Worm (Caenorhabditis elegans) whole organism, late embryonic: Measurements from ENCODE around the gene C30F2.5.

Experiments used
- K09A11.1 ChIP-seq: sonication (generic microtip); optimal IDR thresholded peaks from 2 replicates; lab custom pipeline; 2017; ENCODE audit warnings: antibody characterized with exemption, mild to moderate bottlenecking, missing genetic modification characterization, missing compliant biosample characterization; ENCODE audit not compliant: insufficient read depth
- Y22D7AL.16 ChIP-seq: sonication (generic microtip); optimal IDR thresholded peaks from 2 replicates; lab custom pipeline; 2016; ENCODE audit warnings: missing genetic modification characterization, missing compliant biosample characterization
- ama-1 ChIP-seq: fragments of 150-350 bp; optimal IDR thresholded peaks from 2 replicates; lab custom pipeline; 2014
- ceh-14 ChIP-seq: sonication (generic microtip); optimal IDR thresholded peaks from 2 replicates; lab custom pipeline; 2016; ENCODE audit warnings: missing genotype, missing genetic modification characterization, missing compliant biosample characterization
- ceh-18 ChIP-seq: sonication (generic microtip); optimal IDR thresholded peaks from 2 replicates; lab custom pipeline; 2016; ENCODE audit warnings: missing genetic modification characterization, missing compliant biosample characterization
- ceh-19 ChIP-seq: fragments of 200-800 bp; sonication (Bioruptor generic); optimal IDR thresholded peaks from 2 replicates; lab custom pipeline; 2018; ENCODE audit warnings: mild to moderate bottlenecking, missing genetic modification characterization, missing compliant biosample characterization
- ceh-2 ChIP-seq: sonication (generic microtip); optimal IDR thresholded peaks from 2 replicates; lab custom pipeline; 2016; ENCODE audit warnings: missing genotype, missing genetic modification characterization, missing compliant biosample characterization
- ceh-22 ChIP-seq: sonication (generic microtip); optimal IDR thresholded peaks from 2 replicates; lab custom pipeline; 2017; ENCODE audit warnings: missing biosample characterization, missing genetic modification characterization
- ceh-24 ChIP-seq: sonication (generic microtip); optimal IDR thresholded peaks from 2 replicates; lab custom pipeline; 2016; ENCODE audit warnings: mild to moderate bottlenecking, missing genetic modification characterization, missing compliant biosample characterization
- ceh-31 ChIP-seq: sonication (generic microtip); optimal IDR thresholded peaks from 2 replicates; lab custom pipeline; 2016; ENCODE audit warnings: missing genetic modification characterization, missing compliant biosample characterization
- ceh-48 ChIP-seq: sonication (generic microtip); optimal IDR thresholded peaks from 2 replicates; lab custom pipeline; 2016; ENCODE audit warnings: missing genetic modification characterization, inconsistent platforms, missing compliant biosample characterization
- ceh-9 ChIP-seq: sonication (generic microtip); optimal IDR thresholded peaks from 2 replicates; lab custom pipeline; 2016; ENCODE audit warnings: mild to moderate bottlenecking, missing genetic modification characterization, inconsistent platforms, missing compliant biosample characterization
- che-1 ChIP-seq: sonication (generic microtip); optimal IDR thresholded peaks from 2 replicates; lab custom pipeline; 2016; ENCODE audit warnings: mild to moderate bottlenecking, missing genetic modification characterization, missing compliant biosample characterization
- dmd-4 ChIP-seq: sonication (generic microtip); optimal IDR thresholded peaks from 2 replicates; lab custom pipeline; 2016; ENCODE audit warnings: borderline replicate concordance, missing genetic modification characterization, missing compliant biosample characterization
- fax-1 ChIP-seq: sonication (generic microtip); optimal IDR thresholded peaks from 2 replicates; lab custom pipeline; 2016; ENCODE audit warnings: missing genotype, missing genetic modification characterization, missing compliant biosample characterization
- fkh-10 ChIP-seq: fragments of 150-350 bp; optimal IDR thresholded peaks from 2 replicates; lab custom pipeline; 2014; ENCODE audit warnings: missing biosample characterization, missing genetic modification reagents, missing genetic modification characterization
- gmeb-2 ChIP-seq: sonication (generic microtip); optimal IDR thresholded peaks from 2 replicates; lab custom pipeline; 2016; ENCODE audit warnings: missing genetic modification characterization, inconsistent platforms, missing compliant biosample characterization
- hlh-15 ChIP-seq: sonication (generic microtip); optimal IDR thresholded peaks from 2 replicates; lab custom pipeline; 2016; ENCODE audit warnings: missing genetic modification characterization, missing compliant biosample characterization
- hlh-30 ChIP-seq: sonication (generic microtip); optimal IDR thresholded peaks from 2 replicates; lab custom pipeline; 2017; ENCODE audit warnings: antibody characterized with exemption, missing genetic modification characterization, missing compliant biosample characterization; ENCODE audit not compliant: insufficient read depth
- hlh-6 ChIP-seq: sonication (generic microtip); optimal IDR thresholded peaks from 2 replicates; lab custom pipeline; 2016; ENCODE audit warnings: missing genotype, missing genetic modification characterization, missing compliant biosample characterization
- hlh-8 ChIP-seq: sonication (generic microtip); optimal IDR thresholded peaks from 2 replicates; lab custom pipeline; 2016; ENCODE audit warnings: missing genotype, missing genetic modification characterization, missing compliant biosample characterization
- lim-6 ChIP-seq: sonication (generic microtip); optimal IDR thresholded peaks from 2 replicates; lab custom pipeline; 2016; ENCODE audit warnings: missing genetic modification characterization, missing compliant biosample characterization
- lin-11 ChIP-seq: fragments of 200-800 bp; sonication (Bioruptor generic); optimal IDR thresholded peaks from 2 replicates; lab custom pipeline; 2018; ENCODE audit warnings: mild to moderate bottlenecking, missing genetic modification characterization, missing compliant biosample characterization
- mec-3 ChIP-seq: sonication (generic microtip); optimal IDR thresholded peaks from 2 replicates; lab custom pipeline; 2016; ENCODE audit warnings: borderline replicate concordance, missing genetic modification characterization, missing compliant biosample characterization
- nfya-1 ChIP-seq: sonication (generic microtip); optimal IDR thresholded peaks from 2 replicates; lab custom pipeline; 2017; ENCODE audit warnings: missing genetic modification characterization, mild to moderate bottlenecking, missing compliant biosample characterization, antibody characterized with exemption, moderate library complexity
- nhr-11 ChIP-seq: fragments of 150-350 bp; optimal IDR thresholded peaks from 2 replicates; lab custom pipeline; 2014; ENCODE audit warnings: missing biosample characterization, missing genetic modification characterization
- odd-2 ChIP-seq: sonication (generic microtip); optimal IDR thresholded peaks from 2 replicates; lab custom pipeline; 2017; ENCODE audit warnings: antibody characterized with exemption, mild to moderate bottlenecking, missing genetic modification characterization, missing compliant biosample characterization
- pat-9 ChIP-seq: fragments of 200-800 bp; sonication (Bioruptor generic); optimal IDR thresholded peaks from 2 replicates; lab custom pipeline; 2018; ENCODE audit warnings: mild to moderate bottlenecking, missing genetic modification characterization, moderate library complexity, missing compliant biosample characterization
- pax-1 ChIP-seq: fragments of 150-350 bp; optimal IDR thresholded peaks from 2 replicates; lab custom pipeline; 2014; ENCODE audit warnings: missing biosample characterization, missing genetic modification characterization
- pros-1 ChIP-seq: fragments of 150-350 bp; optimal IDR thresholded peaks from 2 replicates; lab custom pipeline; 2014; ENCODE audit warnings: missing biosample characterization, missing genetic modification reagents, missing genetic modification characterization
- rnt-1 ChIP-seq: sonication (generic microtip); optimal IDR thresholded peaks from 2 replicates; lab custom pipeline; 2016; ENCODE audit warnings: missing genetic modification characterization, missing compliant biosample characterization
- sdc-2 ChIP-seq: sonication (generic microtip); optimal IDR thresholded peaks from 2 replicates; lab custom pipeline; 2016; ENCODE audit warnings: missing genotype, missing genetic modification characterization, missing compliant biosample characterization
- sox-4 ChIP-seq: sonication (generic microtip); optimal IDR thresholded peaks from 2 replicates; lab custom pipeline; 2017; ENCODE audit warnings: mild to moderate bottlenecking, missing genetic modification characterization, inconsistent platforms, missing compliant biosample characterization
- syd-9 ChIP-seq: sonication (generic microtip); optimal IDR thresholded peaks from 2 replicates; lab custom pipeline; 2016; ENCODE audit warnings: mild to moderate bottlenecking, missing genetic modification characterization, moderate library complexity, missing compliant biosample characterization
- tbx-7 ChIP-seq: sonication (generic microtip); optimal IDR thresholded peaks from 2 replicates; lab custom pipeline; 2016; ENCODE audit warnings: missing genotype, missing genetic modification characterization, missing compliant biosample characterization
- ttx-3 ChIP-seq: sonication (generic microtip); optimal IDR thresholded peaks from 2 replicates; lab custom pipeline; 2016; ENCODE audit warnings: missing genetic modification reagents, missing genetic modification characterization, missing compliant biosample characterization
- unc-3 ChIP-seq, 2 experiments: fragments of 200-800 bp in 1 of 2; sonication (Bioruptor generic) in 1 of 2; sonication (generic microtip) in 1 of 2; conservative IDR thresholded peaks in 1 of 2; optimal IDR thresholded peaks in 1 of 2; 2 replicates each; pipeline versions ENCODE4 v1.3.6 to Lab custom; 2016 to 2022; ENCODE audit warnings: missing compliant biosample characterization in 2 of 2, missing genetic modification characterization in 2 of 2, missing genetic modification reagents in 1 of 2
- unc-55 ChIP-seq: sonication (generic microtip); optimal IDR thresholded peaks from 2 replicates; lab custom pipeline; 2017; ENCODE audit warnings: missing biosample characterization, missing genetic modification reagents, missing genetic modification characterization
- zip-5 ChIP-seq: sonication (generic microtip); optimal IDR thresholded peaks from 2 replicates; lab custom pipeline; 2016; ENCODE audit warnings: missing genetic modification characterization, missing compliant biosample characterization

The C30F2.5 gene

ce11 chrX:16087842-16088241 lies 6.6 kb upstream of the C30F2.5 start:
- TF ChIP-seq ceh-24 (tag; lab: Kevin White, UChicago) = no peak
- TF ChIP-seq ceh-2 (tag; lab: Kevin White, UChicago) = no peak
- TF ChIP-seq unc-55 (GFP tag; lab: Kevin White, UChicago) = no peak
- TF ChIP-seq ceh-18 (tag; lab: Kevin White, UChicago) = no peak
- no peak for TF ChIP-seq syd-9 (tag; lab: Kevin White, UChicago)
- TF ChIP-seq K09A11.1 (tag; lab: Kevin White, UChicago) = no peak
- TF ChIP-seq pros-1 (tag; lab: Kevin White, UChicago) = no peak
- no peak for TF ChIP-seq lin-11
- no peak for TF ChIP-seq sdc-2 (tag; lab: Kevin White, UChicago)
- no peak for TF ChIP-seq hlh-15
- TF ChIP-seq unc-3 (GFP tag; conservative IDR thresholded peaks at IDR 0.05; lab: Robert Waterston, UW) = no peak
- TF ChIP-seq unc-3 (tag; optimal IDR thresholded peaks at IDR 0.05; lab: Kevin White, UChicago) = no peak
- TF ChIP-seq ceh-31 (tag; lab: Kevin White, UChicago) = no peak
- TF ChIP-seq, all 69 proteins: peak for 0

DNA sequence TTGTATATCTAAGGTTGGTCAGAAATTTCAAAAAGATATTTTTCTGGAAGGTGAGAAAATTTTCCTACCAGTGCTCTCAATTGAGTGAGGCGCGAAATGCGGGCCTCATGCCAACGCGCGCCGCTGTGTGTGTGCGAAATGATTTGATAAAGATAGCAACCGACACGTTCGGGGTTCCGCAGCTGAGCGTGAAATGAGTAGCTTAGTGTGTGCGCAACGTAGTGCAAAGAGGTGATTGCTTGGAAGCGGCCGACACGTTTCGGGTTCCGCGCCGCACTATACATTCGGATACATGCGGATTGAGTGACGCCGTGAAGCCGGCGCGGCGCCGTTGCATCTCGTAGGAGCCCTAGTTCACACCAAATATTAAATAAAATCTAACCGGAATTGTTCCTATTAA lies 3.3 kb upstream of the C30F2.5 start:
- TF ChIP-seq pax-1 (tag; lab: Kevin White, UChicago) (no peak), ceh-19 (GFP tag; lab: Kevin White, UChicago) (no peak), sox-4 (tag; lab: Kevin White, UChicago) (no peak), nhr-11 (no peak), nfya-1 (tag; lab: Kevin White, UChicago) (no peak), pat-9 (tag; lab: Kevin White, UChicago) (no peak), ceh-48 (tag; lab: Kevin White, UChicago) (no peak), tbx-7 (no peak), Y22D7AL.16 (tag; lab: Kevin White, UChicago) (no peak), ceh-22 (tag; lab: Kevin White, UChicago) (no peak), fax-1 (tag; lab: Kevin White, UChicago) (no peak), odd-2 (tag; lab: Kevin White, UChicago) (no peak), ama-1 (no peak), hlh-8 (no peak), sdc-2 (tag; lab: Kevin White, UChicago) (no peak), hlh-30 (tag; lab: Kevin White, UChicago) (no peak)

DNA sequence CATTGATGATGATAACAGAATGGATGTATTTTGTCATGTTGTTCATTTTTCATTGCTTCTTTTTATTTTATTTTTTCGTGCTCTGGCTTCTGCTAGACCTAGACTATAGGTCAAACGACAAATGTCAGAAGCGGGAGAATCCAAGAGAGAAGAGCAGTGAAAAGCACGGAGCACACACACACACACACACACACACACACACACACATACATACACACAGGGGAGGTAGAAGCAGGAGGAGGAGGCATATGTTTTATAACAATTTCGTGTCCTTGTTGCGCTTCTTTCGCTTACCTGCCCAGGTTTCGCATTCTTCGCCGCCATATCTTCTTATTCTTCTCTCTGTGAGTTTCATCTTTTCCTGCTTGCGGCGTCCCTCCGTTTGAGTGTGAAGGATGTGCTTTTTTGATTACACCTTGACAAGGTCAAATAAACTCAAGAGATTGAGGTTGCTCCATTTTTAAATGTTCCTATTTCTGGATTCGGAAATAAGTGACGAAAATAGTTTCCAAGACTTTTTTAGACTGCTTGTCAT lies 3.7 kb downstream of the C30F2.5 start:
- TF ChIP-seq gmeb-2 (tag; lab: Kevin White, UChicago) (no peak), ceh-18 (tag; lab: Kevin White, UChicago) (peak; percentile 61), tbx-7 (no peak), nfya-1 (tag; lab: Kevin White, UChicago) (no peak)

ce11 chrX:16099251-16099650 lies 4.8 kb downstream of the C30F2.5 start:
- TF ChIP-seq ttx-3 (tag; lab: Kevin White, UChicago) (no peak), nfya-1 (tag; lab: Kevin White, UChicago) (no peak), hlh-30 (tag; lab: Kevin White, UChicago) (no peak), dmd-4 (no peak)

- TF ChIP-seq mec-3 (tag; lab: Kevin White, UChicago) = no peak
- TF ChIP-seq ceh-9 (tag; lab: Kevin White, UChicago) = no peak
- TF ChIP-seq ceh-24 (tag; lab: Kevin White, UChicago) = no peak
- TF ChIP-seq ttx-3 (tag; lab: Kevin White, UChicago) = no peak
- TF ChIP-seq hlh-6 (tag; lab: Kevin White, UChicago) = no peak
- no peak for TF ChIP-seq rnt-1 (tag; lab: Kevin White, UChicago)
- TF ChIP-seq fkh-10 (GFP tag; lab: Kevin White, UChicago) = no peak
- TF ChIP-seq lim-6 (tag; lab: Kevin White, UChicago) = no peak
- TF ChIP-seq ceh-18 (tag; lab: Kevin White, UChicago) = no peak
- TF ChIP-seq zip-5 (tag; lab: Kevin White, UChicago) = no peak
- no peak for TF ChIP-seq tbx-7
- TF ChIP-seq che-1 (tag; lab: Kevin White, UChicago) = no peak
- no peak for TF ChIP-seq ceh-19 (GFP tag; lab: Kevin White, UChicago)
- TF ChIP-seq ceh-22 (tag; lab: Kevin White, UChicago) = no peak
- TF ChIP-seq unc-3 (GFP tag; conservative IDR thresholded peaks at IDR 0.05; lab: Robert Waterston, UW) = no peak
- no peak for TF ChIP-seq unc-3 (tag; optimal IDR thresholded peaks at IDR 0.05; lab: Kevin White, UChicago)
- TF ChIP-seq ceh-14 (tag; lab: Kevin White, UChicago) = no peak
Observed at ce11 chrX:16103396-16103795, 8.9 kb downstream of the C30F2.5 start, which contains the start of gene ZK1073.2. TSS of gene ZK1073.2 (plus strand) at chrX:16103696.
